Fruit fly (Drosophila melanogaster) whole organism, embryonic: ENCODE measurements around the gene CG10343.

ENCODE experiments used
- Aef1 ChIP-seq: fragments of 200-800 bp; sonication (Bioruptor generic); IDR thresholded peaks from 3 replicates; pipeline ENCODE4 v1.3.6; 2022; ENCODE audit warnings: missing biosample characterization, missing genetic modification characterization
- Asciz ChIP-seq: fragments of 200-800 bp; sonication (Bioruptor generic); optimal IDR thresholded peaks from 2 replicates; lab custom pipeline; 2017; ENCODE audit warnings: missing biosample characterization, mild to moderate bottlenecking, missing genetic modification characterization, missing genetic modification reagents
- CG12219 ChIP-seq: fragments of 200-800 bp; sonication (Bioruptor generic); optimal IDR thresholded peaks from 3 replicates; lab custom pipeline; 2018; ENCODE audit warnings: missing biosample characterization, mild to moderate bottlenecking, missing genetic modification characterization
- CG1529 ChIP-seq: fragments of 200-800 bp; sonication (Bioruptor generic); optimal IDR thresholded peaks from 3 replicates; lab custom pipeline; 2018; ENCODE audit warnings: missing biosample characterization, missing genetic modification characterization
- CG15514 ChIP-seq: fragments of 200-800 bp; sonication (Bioruptor generic); optimal IDR thresholded peaks from 3 replicates; lab custom pipeline; 2017; ENCODE audit warnings: missing biosample characterization, missing genetic modification characterization, mild to moderate bottlenecking, moderate library complexity, missing genetic modification reagents
- CG16779 ChIP-seq: fragments of 200-800 bp; sonication (Bioruptor generic); IDR thresholded peaks from 2 replicates; pipeline ENCODE4 v1.3.6; 2022; ENCODE audit warnings: missing biosample characterization, missing genetic modification characterization
- CG2120 ChIP-seq: fragments of 200-800 bp; sonication (Bioruptor generic); optimal IDR thresholded peaks from 3 replicates; lab custom pipeline; 2016; ENCODE audit warnings: missing biosample characterization, missing genetic modification characterization
- CG31365 ChIP-seq: fragments of 200-800 bp; sonication (Bioruptor generic); optimal IDR thresholded peaks from 2 replicates; lab custom pipeline; 2018; ENCODE audit warnings: missing biosample characterization, mild to moderate bottlenecking, missing genetic modification characterization
- CG33213 ChIP-seq: fragments of 200-800 bp; sonication (Bioruptor generic); optimal IDR thresholded peaks from 3 replicates; lab custom pipeline; 2016; ENCODE audit warnings: missing biosample characterization, missing genetic modification characterization
- CG3407 ChIP-seq: fragments of 200-800 bp; sonication (Bioruptor generic); optimal IDR thresholded peaks from 2 replicates; lab custom pipeline; 2018; ENCODE audit warnings: missing biosample characterization, mild to moderate bottlenecking, missing genetic modification characterization
- CG4617 ChIP-seq: fragments of 200-800 bp; sonication (Bioruptor generic); optimal IDR thresholded peaks from 3 replicates; lab custom pipeline; 2016; ENCODE audit warnings: missing biosample characterization, missing genetic modification characterization, borderline replicate concordance
- CG4707 ChIP-seq: fragments of 200-800 bp; sonication (Bioruptor generic); optimal IDR thresholded peaks from 2 replicates; lab custom pipeline; 2018; ENCODE audit warnings: missing biosample characterization, mild to moderate bottlenecking, missing genetic modification characterization, moderate library complexity
- CG7271 ChIP-seq: fragments of 200-800 bp; sonication (Bioruptor generic); optimal IDR thresholded peaks from 2 replicates; lab custom pipeline; 2018; ENCODE audit warnings: missing biosample characterization, mild to moderate bottlenecking, missing genetic modification characterization, moderate library complexity
- CG7357 ChIP-seq: fragments of 200-800 bp; sonication (Bioruptor generic); IDR thresholded peaks from 3 replicates; pipeline ENCODE4 v1.3.6; 2022; ENCODE audit warnings: missing biosample characterization, missing genetic modification characterization
- CG8281 ChIP-seq: fragments of 200-800 bp; sonication (Bioruptor generic); optimal IDR thresholded peaks from 2 replicates; lab custom pipeline; 2018; ENCODE audit warnings: missing biosample characterization, mild to moderate bottlenecking, missing genetic modification characterization, moderate library complexity
- CG8944 ChIP-seq: fragments of 200-800 bp; sonication (Bioruptor generic); optimal IDR thresholded peaks from 3 replicates; lab custom pipeline; 2016; ENCODE audit warnings: missing biosample characterization, missing genetic modification characterization
- CHES-1-like ChIP-seq: fragments of 200-800 bp; sonication (Bioruptor generic); optimal IDR thresholded peaks from 2 replicates; lab custom pipeline; 2016; ENCODE audit warnings: missing biosample characterization, missing genetic modification characterization
- D ChIP-seq, 2 experiments: fragments of 200-800 bp in 1 of 2; fragments of >200 bp in 1 of 2; sonication (Bioruptor generic) in 1 of 2; optimal IDR thresholded peaks; 2 replicates in 1 of 2; 3 replicates in 1 of 2; lab custom pipeline; 2017; ENCODE audit warnings: mild to moderate bottlenecking in 1 of 2, missing biosample characterization in 1 of 2, missing genetic modification characterization in 1 of 2, missing genetic modification reagents in 1 of 2
- D19A ChIP-seq: fragments of 200-800 bp; optimal IDR thresholded peaks from 3 replicates; lab custom pipeline; 2019; ENCODE audit warnings: missing biosample characterization, mild to moderate bottlenecking, missing genetic modification characterization, moderate library complexity
- E2f2 ChIP-seq: fragments of 200-800 bp; sonication (Bioruptor generic); IDR thresholded peaks from 2 replicates; pipeline ENCODE4 v1.3.6; 2022; ENCODE audit warnings: missing biosample characterization, missing genetic modification characterization
- Eip74EF ChIP-seq, 2 experiments: fragments of 200-800 bp in 1 of 2; fragments of >200 bp in 1 of 2; sonication (Bioruptor generic) in 1 of 2; optimal IDR thresholded peaks; 2 replicates each; lab custom pipeline; 2017 to 2019; ENCODE audit warnings: missing biosample characterization in 2 of 2, missing genetic modification characterization in 2 of 2, mild to moderate bottlenecking in 1 of 2, moderate library complexity in 1 of 2
- Elba2 ChIP-seq: fragments of 200-800 bp; sonication (Bioruptor generic); optimal IDR thresholded peaks from 3 replicates; lab custom pipeline; 2016; ENCODE audit warnings: missing biosample characterization, missing genetic modification characterization
- Hr3 ChIP-seq: fragments of 200-800 bp; sonication (Bioruptor generic); optimal IDR thresholded peaks from 3 replicates; lab custom pipeline; 2016; ENCODE audit warnings: missing biosample characterization, missing genetic modification characterization
- Mes4 ChIP-seq: fragments of 200-800 bp; sonication (Bioruptor generic); optimal IDR thresholded peaks from 2 replicates; lab custom pipeline; 2016; ENCODE audit warnings: missing biosample characterization, missing genetic modification characterization
- Optix ChIP-seq: fragments of 200-800 bp; sonication (Bioruptor generic); IDR thresholded peaks from 3 replicates; pipeline ENCODE4 v1.3.6; 2022; ENCODE audit warnings: missing biosample characterization, missing genetic modification characterization
- Pdp1 ChIP-seq, 2 experiments: fragments of 200-800 bp; sonication (Bioruptor generic); optimal IDR thresholded peaks; 3 replicates each; lab custom pipeline; 2016; ENCODE audit warnings: missing biosample characterization in 2 of 2, missing genetic modification characterization in 2 of 2, mild to moderate bottlenecking in 1 of 2, moderate library complexity in 1 of 2
- Poxn ChIP-seq: fragments of 200-800 bp; sonication (Bioruptor generic); IDR thresholded peaks from 2 replicates; pipeline ENCODE4 v1.3.6; 2022; ENCODE audit warnings: missing biosample characterization, missing genetic modification characterization
- Ssrp ChIP-seq: fragments of 200-800 bp; sonication (Bioruptor generic); optimal IDR thresholded peaks from 2 replicates; lab custom pipeline; 2018; ENCODE audit warnings: missing biosample characterization, mild to moderate bottlenecking, missing genetic modification characterization, moderate library complexity
- ase ChIP-seq: fragments of 200-800 bp; sonication (Bioruptor generic); IDR thresholded peaks from 3 replicates; pipeline ENCODE4 v1.3.6; 2022; ENCODE audit warnings: missing biosample characterization, missing genetic modification characterization
- br ChIP-seq: fragments of >200 bp; optimal IDR thresholded peaks from 2 replicates; lab custom pipeline; 2017
- chn ChIP-seq: fragments of 200-800 bp; sonication (Bioruptor generic); optimal IDR thresholded peaks from 2 replicates; lab custom pipeline; 2016; ENCODE audit warnings: missing biosample characterization, missing genetic modification characterization
- emc ChIP-seq: fragments of 200-800 bp; sonication (Bioruptor generic); optimal IDR thresholded peaks from 2 replicates; lab custom pipeline; 2016; ENCODE audit warnings: missing biosample characterization, missing genetic modification characterization
- eyg ChIP-seq: fragments of 200-800 bp; sonication (Bioruptor generic); optimal IDR thresholded peaks from 3 replicates; lab custom pipeline; 2016; ENCODE audit warnings: missing biosample characterization, missing genetic modification characterization
- fd64A ChIP-seq: fragments of 200-800 bp; sonication (Bioruptor generic); optimal IDR thresholded peaks from 3 replicates; lab custom pipeline; 2018; ENCODE audit warnings: missing biosample characterization, mild to moderate bottlenecking, missing genetic modification characterization
- fu2 ChIP-seq: fragments of 200-800 bp; sonication (Bioruptor generic); optimal IDR thresholded peaks from 2 replicates; lab custom pipeline; 2016; ENCODE audit warnings: missing biosample characterization, missing genetic modification characterization
- gcm ChIP-seq: fragments of 200-800 bp; sonication (Bioruptor generic); optimal IDR thresholded peaks from 2 replicates; lab custom pipeline; 2019; ENCODE audit warnings: missing biosample characterization, mild to moderate bottlenecking, missing genetic modification characterization, moderate library complexity
- gcm2 ChIP-seq: fragments of 200-800 bp; sonication (Bioruptor generic); optimal IDR thresholded peaks from 2 replicates; lab custom pipeline; 2016; ENCODE audit warnings: missing biosample characterization, missing genetic modification characterization
- gem ChIP-seq: fragments of 200-800 bp; sonication (Bioruptor generic); optimal IDR thresholded peaks from 2 replicates; lab custom pipeline; 2019; ENCODE audit warnings: missing biosample characterization, mild to moderate bottlenecking, missing genetic modification characterization, moderate library complexity
- jumu ChIP-seq: fragments of 200-800 bp; sonication (Bioruptor generic); optimal IDR thresholded peaks from 3 replicates; lab custom pipeline; 2016; ENCODE audit warnings: missing biosample characterization, missing genetic modification characterization
- ken ChIP-seq: fragments of 200-800 bp; sonication (Bioruptor generic); IDR thresholded peaks from 3 replicates; pipeline ENCODE4 v1.3.6; 2022; ENCODE audit warnings: missing biosample characterization, missing genetic modification characterization
- lab ChIP-seq: fragments of 200-800 bp; sonication (Bioruptor generic); optimal IDR thresholded peaks from 3 replicates; lab custom pipeline; 2017; ENCODE audit warnings: missing biosample characterization, missing genetic modification characterization, mild to moderate bottlenecking, moderate library complexity, missing genetic modification reagents
- lov ChIP-seq, 2 experiments: fragments of 200-800 bp in 1 of 2; fragments of >200 bp in 1 of 2; sonication (Bioruptor generic) in 1 of 2; IDR thresholded peaks in 1 of 2; optimal IDR thresholded peaks in 1 of 2; 2 replicates in 1 of 2; 3 replicates in 1 of 2; pipeline versions ENCODE4 v1.3.6 to Lab custom; 2017 to 2022; ENCODE audit warnings: missing biosample characterization in 1 of 2, missing genetic modification characterization in 1 of 2
- nom ChIP-seq: fragments of 200-800 bp; sonication (Bioruptor generic); optimal IDR thresholded peaks from 2 replicates; lab custom pipeline; 2017; ENCODE audit warnings: missing biosample characterization, missing genetic modification characterization, mild to moderate bottlenecking, moderate library complexity, missing genetic modification reagents
- pita ChIP-seq: fragments of 200-800 bp; sonication (Bioruptor generic); optimal IDR thresholded peaks from 2 replicates; lab custom pipeline; 2017; ENCODE audit warnings: missing biosample characterization, mild to moderate bottlenecking, missing genetic modification characterization
- prd ChIP-seq, 3 experiments: fragments of >200 bp in 2 of 3; fragments of 200-800 bp in 1 of 3; sonication (Bioruptor generic) in 1 of 3; optimal IDR thresholded peaks in 2 of 3; IDR thresholded peaks in 1 of 3; 2 replicates in 2 of 3; 3 replicates in 1 of 3; pipeline versions ENCODE4 v1.3.6 to Lab custom; 2017 to 2022; ENCODE audit warnings: missing biosample characterization in 1 of 3, missing genetic modification characterization in 1 of 3
- sna ChIP-seq: fragments of 200-800 bp; sonication (Bioruptor generic); IDR thresholded peaks from 2 replicates; pipeline ENCODE4 v1.3.6; 2022; ENCODE audit warnings: missing biosample characterization, missing genetic modification characterization; ENCODE audit not compliant: partially characterized antibody
- so ChIP-seq: fragments of 200-800 bp; sonication (Bioruptor generic); IDR thresholded peaks from 3 replicates; pipeline ENCODE4 v1.3.6; 2022; ENCODE audit warnings: missing biosample characterization, missing genetic modification characterization
- sr ChIP-seq: fragments of 200-800 bp; sonication (Bioruptor generic); IDR thresholded peaks from 3 replicates; pipeline ENCODE4 v1.3.6; 2022; ENCODE audit warnings: missing biosample characterization, missing genetic modification characterization
- ssp ChIP-seq: fragments of 200-800 bp; sonication (Bioruptor generic); IDR thresholded peaks from 2 replicates; pipeline ENCODE4 v1.3.6; 2022; ENCODE audit warnings: missing biosample characterization, missing genetic modification characterization
- ttk ChIP-seq: fragments of 200-800 bp; sonication (Bioruptor generic); IDR thresholded peaks from 2 replicates; pipeline ENCODE4 v2.1.2; 2022; ENCODE audit warnings: missing biosample characterization, missing genetic modification characterization

CG10343 gene

DNA sequence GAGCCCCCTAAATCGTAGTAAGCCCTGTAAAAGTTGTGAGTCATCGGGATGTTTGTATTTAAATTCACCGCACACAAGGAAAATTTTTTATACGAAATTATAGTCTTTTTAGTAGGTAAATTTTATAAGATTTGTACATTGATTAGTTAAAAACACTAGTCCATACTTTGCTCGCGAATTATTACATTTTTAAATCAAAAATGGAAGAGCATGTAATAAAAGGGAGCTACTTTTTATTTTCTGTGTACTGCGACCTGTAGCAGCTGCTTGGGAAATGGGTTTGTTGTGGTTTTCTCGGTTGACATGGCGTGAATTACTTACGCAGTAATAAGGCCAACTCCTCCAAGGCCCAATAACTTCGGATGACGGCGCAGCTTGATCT, 8.6 kb upstream of the CG10343 start (continued):
- TF ChIP-seq sna (GFP tag; lab: Robert Waterston, UW) (no peak), lab (GFP tag; lab: Kevin White, UChicago) (peak; percentile 19), ttk (GFP tag; lab: Robert Waterston, UW) (peak; percentile 34; the same call in 1 of the 2 replicates), gem (tag; lab: Kevin White, UChicago) (peak; percentile 76), fd64A (GFP tag; lab: Kevin White, UChicago) (no peak), Asciz (no peak), ase (GFP tag; lab: Robert Waterston, UW) (no peak), Aef1 (GFP tag; lab: Robert Waterston, UW) (peak; percentile 39; the same call in 2 of the 3 replicates), Eip74EF (GFP tag; optimal IDR thresholded peaks at IDR 0.05; lab: Kevin White, UChicago) (no peak), ken (no peak), so (GFP tag; lab: Robert Waterston, UW) (no peak), Optix (GFP tag; lab: Robert Waterston, UW) (no peak), gcm (GFP tag; lab: Kevin White, UChicago) (no peak), E2f2 (GFP tag; lab: Robert Waterston, UW) (no peak), fu2 (GFP tag; lab: Kevin White, UChicago) (no peak), sr (GFP tag; lab: Robert Waterston, UW) (no peak), CG7357 (no peak), CG4707 (GFP tag; lab: Kevin White, UChicago) (no peak), jumu (GFP tag; lab: Kevin White, UChicago) (no peak), CG3407 (GFP tag; lab: Kevin White, UChicago) (no peak), CG12219 (peak; percentile 10), gcm2 (no peak), CG15514 (GFP tag; lab: Kevin White, UChicago) (no peak), CG1529 (no peak), CG4617 (no peak), Mes4 (GFP tag; lab: Kevin White, UChicago) (no peak), D (optimal IDR thresholded peaks at IDR 0.05; lab: Kevin White, UChicago) (no peak), D (GFP tag; optimal IDR thresholded peaks at IDR 0.05; lab: Kevin White, UChicago) (no peak), D19A (tag; lab: Kevin White, UChicago) (no peak), CG8944 (no peak), prd (optimal IDR thresholded peaks at IDR 0.05; lab: Kevin White, UChicago) (no peak), prd (GFP tag; IDR thresholded peaks at IDR 0.05; lab: Robert Waterston, UW) (peak; percentile 43; the same call in 1 of the 3 replicates), Elba2 (no peak), CG2120 (no peak), CG8281 (no peak), nom (no peak), chn (GFP tag; lab: Kevin White, UChicago) (no peak), emc (GFP tag; lab: Kevin White, UChicago) (no peak), pita (GFP tag; lab: Kevin White, UChicago) (no peak), CG31365 (tag; lab: Kevin White, UChicago) (no peak), lov (optimal IDR thresholded peaks at IDR 0.05; lab: Kevin White, UChicago) (no peak), lov (GFP tag; IDR thresholded peaks at IDR 0.05; lab: Robert Waterston, UW) (no peak), br (lab: Kevin White, UChicago) (no peak), CHES-1-like (no peak), Hr3 (GFP tag; lab: Kevin White, UChicago) (no peak), eyg (GFP tag; lab: Kevin White, UChicago) (no peak), CG7271 (tag; lab: Kevin White, UChicago) (no peak), Ssrp (tag; lab: Kevin White, UChicago) (peak; percentile 22), Pdp1 (GFP tag; optimal IDR thresholded peaks at IDR 0.05; lab: Kevin White, UChicago) (no peak), ssp (GFP tag; lab: Robert Waterston, UW) (peak; percentile 30; the same call in 1 of the 2 replicates), CG33213 (GFP tag; lab: Kevin White, UChicago) (no peak), CG16779 (GFP tag; lab: Robert Waterston, UW) (no peak), Poxn (GFP tag; lab: Robert Waterston, UW) (no peak)
